Fruit fly (Drosophila melanogaster) whole organism, embryonic: ENCODE data around the gene CG3091.

Experiments
- Adf1 ChIP-seq: fragments of 200-800 bp; sonication (Bioruptor generic); IDR thresholded peaks from 2 replicates; pipeline ENCODE4 v1.3.6; 2022; ENCODE audit warnings: missing biosample characterization, missing genetic modification characterization
- CG10979 ChIP-seq: fragments of 200-800 bp; sonication (Bioruptor generic); optimal IDR thresholded peaks from 2 replicates; lab custom pipeline; 2018; ENCODE audit warnings: missing biosample characterization, mild to moderate bottlenecking, missing genetic modification characterization, moderate library complexity
- CG11560 ChIP-seq: fragments of 200-800 bp; sonication (Bioruptor generic); IDR thresholded peaks from 3 replicates; pipeline ENCODE4 v1.3.6; 2022; ENCODE audit warnings: missing biosample characterization, missing genetic modification characterization
- CG11723 ChIP-seq: fragments of 200-800 bp; sonication (Bioruptor generic); optimal IDR thresholded peaks from 2 replicates; lab custom pipeline; 2017; ENCODE audit warnings: missing biosample characterization, mild to moderate bottlenecking, missing genetic modification characterization
- CG15514 ChIP-seq: fragments of 200-800 bp; sonication (Bioruptor generic); optimal IDR thresholded peaks from 3 replicates; lab custom pipeline; 2017; ENCODE audit warnings: missing biosample characterization, missing genetic modification characterization, mild to moderate bottlenecking, moderate library complexity, missing genetic modification reagents
- CG18599 ChIP-seq: fragments of 200-800 bp; sonication (Bioruptor generic); optimal IDR thresholded peaks from 3 replicates; lab custom pipeline; 2017; ENCODE audit warnings: missing biosample characterization, missing genetic modification characterization, mild to moderate bottlenecking, moderate library complexity, missing genetic modification reagents
- CG2875 ChIP-seq: fragments of 200-800 bp; sonication (Bioruptor generic); optimal IDR thresholded peaks from 2 replicates; lab custom pipeline; 2017; ENCODE audit warnings: missing biosample characterization, mild to moderate bottlenecking, missing genetic modification characterization, missing genetic modification reagents
- CG3726 ChIP-seq: fragments of 200-800 bp; sonication (Bioruptor generic); IDR thresholded peaks from 3 replicates; pipeline ENCODE4, ENCODE4 v1.3.6; 2022; ENCODE audit warnings: missing biosample characterization, missing genetic modification characterization
- CG4424 ChIP-seq: fragments of 200-800 bp; sonication (Bioruptor generic); optimal IDR thresholded peaks from 3 replicates; lab custom pipeline; 2016; ENCODE audit warnings: missing biosample characterization, missing genetic modification characterization
- CG4707 ChIP-seq: fragments of 200-800 bp; sonication (Bioruptor generic); optimal IDR thresholded peaks from 2 replicates; lab custom pipeline; 2018; ENCODE audit warnings: missing biosample characterization, mild to moderate bottlenecking, missing genetic modification characterization, moderate library complexity
- CG8388 ChIP-seq: fragments of 200-800 bp; sonication (Bioruptor generic); optimal IDR thresholded peaks from 2 replicates; lab custom pipeline; 2019; ENCODE audit warnings: missing biosample characterization, mild to moderate bottlenecking, missing genetic modification characterization, moderate library complexity
- Camta ChIP-seq: fragments of 200-800 bp; sonication (Bioruptor generic); optimal IDR thresholded peaks from 2 replicates; lab custom pipeline; 2016; ENCODE audit warnings: missing biosample characterization, missing genetic modification characterization
- Chrac-16 ChIP-seq: fragments of 200-800 bp; sonication (Bioruptor generic); optimal IDR thresholded peaks from 3 replicates; lab custom pipeline; 2016; ENCODE audit warnings: missing biosample characterization, missing genetic modification characterization
- Dip2 ChIP-seq: fragments of 200-800 bp; sonication (Bioruptor generic); IDR thresholded peaks from 2 replicates; pipeline ENCODE4 v1.3.6; 2022; ENCODE audit warnings: missing biosample characterization, missing genetic modification characterization
- Dip3 ChIP-seq: fragments of 200-800 bp; sonication (Bioruptor generic); optimal IDR thresholded peaks from 3 replicates; lab custom pipeline; 2016; ENCODE audit warnings: missing biosample characterization, missing genetic modification characterization
- Doc3 ChIP-seq: fragments of 200-800 bp; sonication (Bioruptor generic); IDR thresholded peaks from 3 replicates; pipeline ENCODE4 v1.3.6; 2022; ENCODE audit warnings: missing biosample characterization, missing genetic modification characterization; ENCODE audit not compliant: partially characterized antibody
- Gsc ChIP-seq: fragments of 200-800 bp; sonication (Bioruptor generic); IDR thresholded peaks from 2 replicates; pipeline ENCODE4 v1.3.6; 2022; ENCODE audit warnings: missing biosample characterization, missing genetic modification characterization
- Gug ChIP-seq: fragments of 200-800 bp; sonication (Bioruptor generic); IDR thresholded peaks from 4 replicates; pipeline ENCODE4 v1.3.6; 2022; ENCODE audit warnings: missing biosample characterization, missing genetic modification characterization
- Hmx ChIP-seq: fragments of 200-800 bp; sonication (Bioruptor generic); optimal IDR thresholded peaks from 2 replicates; lab custom pipeline; 2016; ENCODE audit warnings: missing biosample characterization, missing genetic modification characterization
- Hr39 ChIP-seq: fragments of >200 bp; optimal IDR thresholded peaks from 2 replicates; lab custom pipeline; 2017
- Hsf ChIP-seq: fragments of 200-800 bp; sonication (Bioruptor generic); optimal IDR thresholded peaks from 3 replicates; lab custom pipeline; 2016; ENCODE audit warnings: missing biosample characterization, missing genetic modification characterization
- Jarid2 ChIP-seq: fragments of 200-800 bp; sonication (Bioruptor generic); optimal IDR thresholded peaks from 3 replicates; lab custom pipeline; 2017; ENCODE audit warnings: mild to moderate bottlenecking, missing biosample characterization, missing genetic modification reagents, missing genetic modification characterization
- Lpt ChIP-seq: fragments of >200 bp; optimal IDR thresholded peaks from 2 replicates; lab custom pipeline; 2018; ENCODE audit warnings: missing biosample characterization, missing genetic modification characterization
- MESR4 ChIP-seq: fragments of 200-800 bp; sonication (Bioruptor generic); optimal IDR thresholded peaks from 2 replicates; lab custom pipeline; 2018; ENCODE audit warnings: missing biosample characterization, mild to moderate bottlenecking, missing genetic modification characterization, moderate library complexity
- MTF-1 ChIP-seq: fragments of 200-800 bp; sonication (Bioruptor generic); optimal IDR thresholded peaks from 2 replicates; lab custom pipeline; 2018; ENCODE audit warnings: missing biosample characterization, mild to moderate bottlenecking, missing genetic modification characterization, borderline replicate concordance
- Mes4 ChIP-seq: fragments of 200-800 bp; sonication (Bioruptor generic); optimal IDR thresholded peaks from 2 replicates; lab custom pipeline; 2016; ENCODE audit warnings: missing biosample characterization, missing genetic modification characterization
- NFAT ChIP-seq: fragments of 200-800 bp; sonication (Bioruptor generic); IDR thresholded peaks from 2 replicates; pipeline ENCODE4 v1.3.6; 2022; ENCODE audit warnings: missing biosample characterization, missing genetic modification characterization
- Oli ChIP-seq: fragments of 200-800 bp; sonication (Bioruptor generic); optimal IDR thresholded peaks from 2 replicates; lab custom pipeline; 2018; ENCODE audit warnings: missing biosample characterization, mild to moderate bottlenecking, missing genetic modification characterization, moderate library complexity
- Sox100B ChIP-seq: fragments of 200-800 bp; sonication (Bioruptor generic); optimal IDR thresholded peaks from 3 replicates; lab custom pipeline; 2018; ENCODE audit warnings: missing biosample characterization, mild to moderate bottlenecking, missing genetic modification characterization
- Xrp1 ChIP-seq: fragments of 200-800 bp; sonication (Bioruptor generic); IDR thresholded peaks from 2 replicates; pipeline ENCODE4 v1.3.6; 2022; ENCODE audit warnings: missing biosample characterization, missing genetic modification characterization
- bcd ChIP-seq: fragments of 200-800 bp; sonication (Bioruptor generic); optimal IDR thresholded peaks from 2 replicates; lab custom pipeline; 2017; ENCODE audit warnings: missing biosample characterization, mild to moderate bottlenecking, missing genetic modification characterization
- cas ChIP-seq: fragments of 200-800 bp; sonication (Bioruptor generic); IDR thresholded peaks from 2 replicates; pipeline ENCODE4 v1.3.6; 2022; ENCODE audit warnings: missing biosample characterization, missing genetic modification characterization
- chif ChIP-seq, 2 experiments: fragments of 200-800 bp; sonication (Bioruptor generic); optimal IDR thresholded peaks; 3 replicates each; lab custom pipeline; 2016; ENCODE audit warnings: missing biosample characterization in 2 of 2, missing genetic modification characterization in 2 of 2
- chm ChIP-seq: fragments of 200-800 bp; sonication (Bioruptor generic); IDR thresholded peaks from 2 replicates; pipeline ENCODE4 v1.3.6; 2022; ENCODE audit warnings: missing biosample characterization, missing genetic modification characterization
- disco-r ChIP-seq: fragments of 200-800 bp; sonication (Bioruptor generic); optimal IDR thresholded peaks from 2 replicates; lab custom pipeline; 2016; ENCODE audit warnings: missing biosample characterization, missing genetic modification characterization
- dmrt99B ChIP-seq: fragments of 200-800 bp; sonication (Bioruptor generic); optimal IDR thresholded peaks from 2 replicates; lab custom pipeline; 2018; ENCODE audit warnings: missing biosample characterization, mild to moderate bottlenecking, missing genetic modification characterization, moderate library complexity
- exex ChIP-seq: fragments of 200-800 bp; sonication (Bioruptor generic); optimal IDR thresholded peaks from 4 replicates; lab custom pipeline; 2018; ENCODE audit warnings: missing biosample characterization, mild to moderate bottlenecking, missing genetic modification characterization, moderate library complexity
- gro ChIP-seq: fragments of 200-800 bp; sonication (Bioruptor generic); optimal IDR thresholded peaks from 2 replicates; lab custom pipeline; 2016; ENCODE audit warnings: missing biosample characterization, missing genetic modification characterization
- her ChIP-seq: fragments of 200-800 bp; sonication (Bioruptor generic); optimal IDR thresholded peaks from 2 replicates; lab custom pipeline; 2016; ENCODE audit warnings: missing biosample characterization, missing genetic modification characterization
- lbe ChIP-seq: fragments of 200-800 bp; sonication (Bioruptor generic); optimal IDR thresholded peaks from 2 replicates; lab custom pipeline; 2016; ENCODE audit warnings: missing biosample characterization, mild to moderate bottlenecking, missing genetic modification characterization
- odd ChIP-seq: fragments of 200-800 bp; sonication (Bioruptor generic); optimal IDR thresholded peaks from 2 replicates; lab custom pipeline; 2017; ENCODE audit warnings: missing biosample characterization, mild to moderate bottlenecking, missing genetic modification characterization
- pb ChIP-seq: fragments of 200-800 bp; sonication (Bioruptor generic); optimal IDR thresholded peaks from 3 replicates; lab custom pipeline; 2016; ENCODE audit warnings: missing biosample characterization, missing genetic modification characterization
- pfk ChIP-seq: fragments of 200-800 bp; sonication (Bioruptor generic); optimal IDR thresholded peaks from 2 replicates; lab custom pipeline; 2018; ENCODE audit warnings: missing biosample characterization, mild to moderate bottlenecking, missing genetic modification characterization, moderate library complexity
- prd ChIP-seq, 3 experiments: fragments of >200 bp in 2 of 3; fragments of 200-800 bp in 1 of 3; sonication (Bioruptor generic) in 1 of 3; optimal IDR thresholded peaks in 2 of 3; IDR thresholded peaks in 1 of 3; 2 replicates in 2 of 3; 3 replicates in 1 of 3; pipeline versions ENCODE4 v1.3.6 to Lab custom; 2017 to 2022; ENCODE audit warnings: missing biosample characterization in 1 of 3, missing genetic modification characterization in 1 of 3
- sim ChIP-seq: fragments of 200-800 bp; sonication (Bioruptor generic); IDR thresholded peaks from 2 replicates; pipeline ENCODE4 v1.3.6; 2022; ENCODE audit warnings: missing biosample characterization, missing genetic modification characterization
- slou ChIP-seq: fragments of 200-800 bp; sonication (Bioruptor generic); optimal IDR thresholded peaks from 3 replicates; lab custom pipeline; 2016; ENCODE audit warnings: missing biosample characterization, missing genetic modification characterization
- sna ChIP-seq: fragments of 200-800 bp; sonication (Bioruptor generic); IDR thresholded peaks from 2 replicates; pipeline ENCODE4 v1.3.6; 2022; ENCODE audit warnings: missing biosample characterization, missing genetic modification characterization; ENCODE audit not compliant: partially characterized antibody
- sob ChIP-seq: fragments of 200-800 bp; sonication (Bioruptor generic); IDR thresholded peaks from 2 replicates; pipeline ENCODE4 v1.3.6; 2022; ENCODE audit warnings: missing biosample characterization, missing genetic modification characterization
- tap ChIP-seq: fragments of 200-800 bp; optimal IDR thresholded peaks from 3 replicates; lab custom pipeline; 2019; ENCODE audit warnings: missing biosample characterization, mild to moderate bottlenecking, missing genetic modification characterization, moderate library complexity
- toy ChIP-seq: fragments of 200-800 bp; sonication (Bioruptor generic); IDR thresholded peaks from 2 replicates; pipeline ENCODE4 v1.3.6; 2022; ENCODE audit warnings: missing biosample characterization, missing genetic modification characterization
- zfh2 ChIP-seq: fragments of 200-800 bp; sonication (Bioruptor generic); optimal IDR thresholded peaks from 2 replicates; lab custom pipeline; 2016; ENCODE audit warnings: missing biosample characterization, missing genetic modification characterization

Gene CG3091

DNA sequence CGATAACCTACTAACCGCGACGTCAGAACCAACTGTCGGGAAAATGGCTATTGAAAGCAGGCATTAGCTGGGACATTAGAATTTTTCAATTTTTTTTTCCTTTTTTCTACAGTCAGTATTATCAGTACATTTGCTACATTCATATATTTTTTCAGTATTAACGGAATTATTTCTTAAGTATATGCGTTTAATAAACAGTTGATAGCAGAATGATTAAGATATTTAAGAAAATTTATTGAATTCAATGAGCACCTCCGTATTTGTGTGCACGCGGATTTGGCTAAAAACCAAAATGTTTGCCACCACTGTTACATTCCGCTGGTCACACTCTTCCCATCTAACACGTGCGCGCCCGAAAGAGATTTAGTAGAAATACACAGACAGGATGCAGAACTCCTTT is 8.5 kb upstream of the CG3091 start, which contains the start of the genes temp and CG3071 (continued):
- TF ChIP-seq Dip3 (GFP tag; lab: Kevin White, UChicago) (peak; percentile 45), Jarid2 (no peak), sob (GFP tag; lab: Robert Waterston, UW) (peak; percentile 52), CG11723 (peak; percentile 36), Chrac-16 (peak; percentile 66), pfk (no peak), dmrt99B (tag; lab: Kevin White, UChicago) (no peak), Sox100B (no peak), Doc3 (no peak), CG18599 (peak; percentile 76), CG4424 (peak; percentile 62), chif (GFP tag; optimal IDR thresholded peaks at IDR 0.05; lab: Kevin White, UChicago) (peak; percentile 27 to 50), CG11560 (no peak), Camta (GFP tag; lab: Kevin White, UChicago) (peak; percentile 56), Hsf (GFP tag; lab: Kevin White, UChicago) (peak; percentile 76), disco-r (GFP tag; lab: Kevin White, UChicago) (no peak), MESR4 (GFP tag; lab: Kevin White, UChicago) (no peak), Xrp1 (GFP tag; lab: Robert Waterston, UW) (peak; percentile 52; the same call in 1 of the 2 replicates), zfh2 (GFP tag; lab: Kevin White, UChicago) (peak; percentile 73), CG3726 (GFP tag; lab: Robert Waterston, UW) (no peak), tap (tag; lab: Kevin White, UChicago) (no peak), Dip2 (GFP tag; lab: Robert Waterston, UW) (no peak), Lpt (GFP tag; lab: Kevin White, UChicago) (no peak), Adf1 (0 out of 2 replicates have a peak, but pooled peaks have one; percentile 25), Gsc (GFP tag; lab: Robert Waterston, UW) (no peak), Gug (GFP tag; lab: Robert Waterston, UW) (peak; percentile 54; the same call in 2 of the 4 replicates), odd (GFP tag; lab: Kevin White, UChicago) (no peak), CG2875 (GFP tag; lab: Kevin White, UChicago) (no peak), NFAT (GFP tag; lab: Robert Waterston, UW) (no peak), Hr39 (lab: Kevin White, UChicago) (no peak), Oli (tag; lab: Kevin White, UChicago) (peak; percentile 61), exex (tag; lab: Kevin White, UChicago) (peak; percentile 24), toy (no peak), CG4707 (GFP tag; lab: Kevin White, UChicago) (no peak), her (no peak), sim (GFP tag; lab: Robert Waterston, UW) (no peak), gro (GFP tag; lab: Kevin White, UChicago) (peak; percentile 42), CG10979 (tag; lab: Kevin White, UChicago) (peak; percentile 55), CG8388 (peak; percentile 43), CG15514 (GFP tag; lab: Kevin White, UChicago) (peak; percentile 68), Hmx (GFP tag; lab: Kevin White, UChicago) (no peak), cas (no peak), prd (optimal IDR thresholded peaks at IDR 0.05; lab: Kevin White, UChicago) (no peak), prd (GFP tag; IDR thresholded peaks at IDR 0.05; lab: Robert Waterston, UW) (peak; percentile 66; the same call in 2 of the 3 replicates), pb (GFP tag; lab: Kevin White, UChicago) (no peak), chm (GFP tag; lab: Robert Waterston, UW) (no peak), MTF-1 (GFP tag; lab: Kevin White, UChicago) (no peak), Mes4 (GFP tag; lab: Kevin White, UChicago) (peak; percentile 45), lbe (GFP tag; lab: Kevin White, UChicago) (peak; percentile 9), bcd (GFP tag; lab: Kevin White, UChicago) (peak; percentile 63), sna (GFP tag; lab: Robert Waterston, UW) (no peak), slou (GFP tag; lab: Kevin White, UChicago) (peak; percentile 48)
